Fruit fly (Drosophila melanogaster) whole organism, prepupa: Measurements from ENCODE around the gene Pop1.
A peak's percentile ranks its signal among the peaks of the same experiment; 100 is the strongest.

Source experiments
- Blimp-1 ChIP-seq: fragments of 200-800 bp; sonication (Bioruptor generic); optimal IDR thresholded peaks from 3 replicates; lab custom pipeline; 2017; ENCODE audit warnings: missing biosample characterization, missing genetic modification characterization, mild to moderate bottlenecking, moderate library complexity, missing genetic modification reagents
- CG10669 ChIP-seq: fragments of 200-800 bp; sonication (Bioruptor generic); optimal IDR thresholded peaks from 3 replicates; lab custom pipeline; 2018; ENCODE audit warnings: missing biosample characterization, mild to moderate bottlenecking, missing genetic modification characterization, moderate library complexity
- CG11294 ChIP-seq: fragments of 200-800 bp; sonication (Bioruptor generic); IDR thresholded peaks from 2 replicates; pipeline ENCODE4 v1.3.6; 2022; ENCODE audit warnings: missing biosample characterization, missing genetic modification characterization
- CG15336 ChIP-seq: fragments of 200-800 bp; sonication (Bioruptor generic); IDR thresholded peaks from 2 replicates; pipeline ENCODE4 v1.3.6; 2022; ENCODE audit warnings: missing biosample characterization, missing genetic modification characterization
- CG1621 ChIP-seq: fragments of 200-800 bp; sonication (Bioruptor generic); optimal IDR thresholded peaks from 3 replicates; lab custom pipeline; 2018; ENCODE audit warnings: missing biosample characterization, mild to moderate bottlenecking, missing genetic modification characterization
- CG16779 ChIP-seq: fragments of 200-800 bp; sonication (Bioruptor generic); optimal IDR thresholded peaks from 3 replicates; lab custom pipeline; 2017; ENCODE audit warnings: missing biosample characterization, mild to moderate bottlenecking, missing genetic modification characterization
- CG3032 ChIP-seq: fragments of 200-800 bp; optimal IDR thresholded peaks from 2 replicates; lab custom pipeline; 2019; ENCODE audit warnings: missing biosample characterization, mild to moderate bottlenecking, missing genetic modification characterization, moderate library complexity
- CG31627 ChIP-seq: fragments of 200-800 bp; sonication (Bioruptor generic); optimal IDR thresholded peaks from 3 replicates; lab custom pipeline; 2016; ENCODE audit warnings: missing biosample characterization, missing genetic modification characterization
- CG34406 ChIP-seq: fragments of 200-800 bp; sonication (Bioruptor generic); optimal IDR thresholded peaks from 3 replicates; lab custom pipeline; 2016; ENCODE audit warnings: missing biosample characterization, missing genetic modification characterization
- CG4318 ChIP-seq: fragments of 200-800 bp; sonication (Bioruptor generic); optimal IDR thresholded peaks from 3 replicates; lab custom pipeline; 2017; ENCODE audit warnings: missing biosample characterization, mild to moderate bottlenecking, missing genetic modification characterization
- CG6163 ChIP-seq: fragments of 200-800 bp; sonication (Bioruptor generic); IDR thresholded peaks from 3 replicates; pipeline ENCODE4 v1.3.6; 2022; ENCODE audit warnings: missing biosample characterization, missing genetic modification characterization
- CG6792 ChIP-seq: fragments of 200-800 bp; sonication (Bioruptor generic); optimal IDR thresholded peaks from 3 replicates; lab custom pipeline; 2016; ENCODE audit warnings: missing biosample characterization, missing genetic modification characterization
- CG6854 ChIP-seq: fragments of 200-800 bp; sonication (Bioruptor generic); optimal IDR thresholded peaks from 2 replicates; lab custom pipeline; 2017; ENCODE audit warnings: missing biosample characterization, mild to moderate bottlenecking, missing genetic modification characterization
- CG8319 ChIP-seq: fragments of 200-800 bp; sonication (Bioruptor generic); optimal IDR thresholded peaks from 3 replicates; lab custom pipeline; 2016; ENCODE audit warnings: missing biosample characterization, missing genetic modification characterization
- CG9139 ChIP-seq: fragments of 200-800 bp; sonication (Bioruptor generic); optimal IDR thresholded peaks from 3 replicates; lab custom pipeline; 2017; ENCODE audit warnings: missing biosample characterization, mild to moderate bottlenecking, missing genetic modification characterization
- Eip75B ChIP-seq: fragments of 200-800 bp; sonication (Bioruptor generic); optimal IDR thresholded peaks from 3 replicates; lab custom pipeline; 2016; ENCODE audit warnings: missing biosample characterization, missing genetic modification characterization
- Eip78C ChIP-seq: fragments of 200-800 bp; sonication (Bioruptor generic); peaks from one replicate; lab custom pipeline; 2016; ENCODE audit warnings: missing biosample characterization, missing genetic modification characterization
- Eip93F ChIP-seq: fragments of 200-800 bp; sonication (Bioruptor generic); optimal IDR thresholded peaks from 2 replicates; lab custom pipeline; 2016; ENCODE audit warnings: missing biosample characterization, mild to moderate bottlenecking, missing genetic modification characterization
- Ets21C ChIP-seq: fragments of 200-800 bp; sonication (Bioruptor generic); optimal IDR thresholded peaks from 3 replicates; lab custom pipeline; 2016; ENCODE audit warnings: missing biosample characterization, missing genetic modification characterization
- Gug ChIP-seq: fragments of 200-800 bp; sonication (Bioruptor generic); IDR thresholded peaks from 2 replicates; pipeline ENCODE4 v1.3.6; 2022; ENCODE audit warnings: missing biosample characterization, missing genetic modification characterization
- Hr39 ChIP-seq: fragments of 200-800 bp; sonication (Bioruptor generic); optimal IDR thresholded peaks from 2 replicates; lab custom pipeline; 2016; ENCODE audit warnings: missing biosample characterization, missing genetic modification characterization
- Met ChIP-seq: fragments of 200-800 bp; sonication (Bioruptor generic); optimal IDR thresholded peaks from 3 replicates; lab custom pipeline; 2016; ENCODE audit warnings: missing biosample characterization, missing genetic modification characterization
- OdsH ChIP-seq: fragments of 200-800 bp; sonication (Bioruptor generic); optimal IDR thresholded peaks from 3 replicates; lab custom pipeline; 2016; ENCODE audit warnings: missing biosample characterization, missing genetic modification characterization
- Smox ChIP-seq: fragments of 200-800 bp; sonication (Bioruptor generic); optimal IDR thresholded peaks from 3 replicates; lab custom pipeline; 2016; ENCODE audit warnings: missing biosample characterization, missing genetic modification characterization
- Sox102F ChIP-seq: fragments of 200-800 bp; sonication (Bioruptor generic); optimal IDR thresholded peaks from 2 replicates; lab custom pipeline; 2016; ENCODE audit warnings: missing biosample characterization, mild to moderate bottlenecking, missing genetic modification characterization
- Sox14 ChIP-seq: fragments of 200-800 bp; sonication (Bioruptor generic); optimal IDR thresholded peaks from 3 replicates; lab custom pipeline; 2016; ENCODE audit warnings: missing biosample characterization, missing genetic modification characterization
- acj6 ChIP-seq: fragments of 200-800 bp; sonication (Bioruptor generic); optimal IDR thresholded peaks from 3 replicates; lab custom pipeline; 2016; ENCODE audit warnings: missing biosample characterization, missing genetic modification characterization
- dsx ChIP-seq: fragments of 200-800 bp; optimal IDR thresholded peaks from 3 replicates; lab custom pipeline; 2019; ENCODE audit warnings: missing biosample characterization, mild to moderate bottlenecking, missing genetic modification characterization, moderate library complexity; ENCODE audit not compliant: poor library complexity, severe bottlenecking
- eg ChIP-seq: fragments of 200-800 bp; sonication (Bioruptor generic); IDR thresholded peaks from 3 replicates; pipeline ENCODE4 v1.3.6; 2022; ENCODE audit warnings: missing biosample characterization, missing genetic modification characterization
- fd59A ChIP-seq: fragments of 200-800 bp; sonication (Bioruptor generic); optimal IDR thresholded peaks from 2 replicates; lab custom pipeline; 2017; ENCODE audit warnings: missing biosample characterization, mild to moderate bottlenecking, missing genetic modification characterization, missing genetic modification reagents
- net ChIP-seq: fragments of 200-800 bp; sonication (Bioruptor generic); optimal IDR thresholded peaks from 3 replicates; lab custom pipeline; 2016; ENCODE audit warnings: missing biosample characterization, missing genetic modification characterization
- spab ChIP-seq: fragments of 200-800 bp; sonication (Bioruptor generic); optimal IDR thresholded peaks from 2 replicates; lab custom pipeline; 2017; ENCODE audit warnings: missing biosample characterization, mild to moderate bottlenecking, missing genetic modification characterization, missing genetic modification reagents
- ss ChIP-seq, 2 experiments: fragments of 200-800 bp; sonication (Bioruptor generic); optimal IDR thresholded peaks; 2 replicates in 1 of 2; 3 replicates in 1 of 2; lab custom pipeline; 2017 to 2018; ENCODE audit warnings: mild to moderate bottlenecking in 2 of 2, missing biosample characterization in 2 of 2, missing genetic modification characterization in 2 of 2, moderate library complexity in 1 of 2
- svp ChIP-seq: fragments of 200-800 bp; sonication (Bioruptor generic); peaks from one replicate; lab custom pipeline; 2016; ENCODE audit warnings: missing biosample characterization, missing genetic modification characterization
- topi ChIP-seq: fragments of 200-800 bp; sonication (Bioruptor generic); optimal IDR thresholded peaks from 3 replicates; lab custom pipeline; 2016; ENCODE audit warnings: missing biosample characterization, missing genetic modification characterization

The Pop1 gene

dm6 chrX:5612977-5613376 is 9.5 kb upstream of the Pop1 start:
- TF ChIP-seq Ets21C (GFP tag; lab: Kevin White, UChicago): no peak
- no peak for TF ChIP-seq Gug (GFP tag; lab: Robert Waterston, UW)
- TF ChIP-seq CG31627: no peak
- TF ChIP-seq ss (GFP tag; optimal IDR thresholded peaks at IDR 0.05; lab: Kevin White, UChicago): no peak
- no peak for TF ChIP-seq CG15336 (GFP tag; lab: Robert Waterston, UW)
- no peak for TF ChIP-seq CG4318
- TF ChIP-seq Sox102F: no peak
- no peak for TF ChIP-seq CG3032
- TF ChIP-seq CG9139 (GFP tag; lab: Kevin White, UChicago): no peak
- TF ChIP-seq OdsH: no peak
- TF ChIP-seq CG10669 (GFP tag; lab: Kevin White, UChicago): no peak
- no peak for TF ChIP-seq CG8319 (GFP tag; lab: Kevin White, UChicago)
- TF ChIP-seq Sox14 (GFP tag; lab: Kevin White, UChicago): no peak
- TF ChIP-seq Blimp-1 (GFP tag; lab: Kevin White, UChicago): no peak
- no peak for TF ChIP-seq CG6854 (GFP tag; lab: Kevin White, UChicago)
- no peak for TF ChIP-seq CG34406 (GFP tag; lab: Kevin White, UChicago)
- no peak for TF ChIP-seq CG16779 (tag; lab: Kevin White, UChicago)
- no peak for TF ChIP-seq acj6 (GFP tag; lab: Kevin White, UChicago)

- TF ChIP-seq acj6 (GFP tag; lab: Kevin White, UChicago) (no peak), Eip93F (no peak), dsx (GFP tag; lab: Kevin White, UChicago) (no peak)
Measured at dm6 chrX:5614367-5614766, 8.1 kb upstream of the Pop1 start, which contains the start of gene CG34435. CG34435 (minus strand) TSS chrX:5614467.

dm6 chrX:5616270-5616669 is 6.2 kb upstream of the Pop1 start, which contains the start of gene CG34434:
CG34434 (minus strand) TSS chrX:5616370.
- TF ChIP-seq CG3032 (no peak), Hr39 (GFP tag; lab: Kevin White, UChicago) (no peak), fd59A (GFP tag; lab: Kevin White, UChicago) (no peak), Eip78C (GFP tag; lab: Kevin White, UChicago) (no peak), Sox102F (no peak), OdsH (no peak), spab (GFP tag; lab: Kevin White, UChicago) (no peak), Eip93F (no peak), CG6792 (GFP tag; lab: Kevin White, UChicago) (no peak), topi (GFP tag; lab: Kevin White, UChicago) (no peak)

dm6 chrX:5618562-5618961 is 3.9 kb upstream of the Pop1 start, which contains the start of gene RhoGAP5A:
RhoGAP5A (minus strand) TSS chrX:5618806.
- no peak for TF ChIP-seq svp (GFP tag; lab: Kevin White, UChicago)
- peak; percentile 38 for TF ChIP-seq CG1621 (tag; lab: Kevin White, UChicago)
- no peak for TF ChIP-seq CG3032

dm6 chrX:5634714-5635113 is 12.3 kb downstream of the Pop1 start:
- TF ChIP-seq Eip78C (GFP tag; lab: Kevin White, UChicago) (peak; percentile 43), topi (GFP tag; lab: Kevin White, UChicago) (no peak), CG10669 (GFP tag; lab: Kevin White, UChicago) (no peak), CG6163 (GFP tag; lab: Robert Waterston, UW) (0 out of 3 replicates have a peak, but pooled peaks have one; percentile 31), ss (GFP tag; optimal IDR thresholded peaks at IDR 0.05; lab: Kevin White, UChicago) (no peak), eg (GFP tag; lab: Robert Waterston, UW) (peak; percentile 56; the same call in 2 of the 3 replicates)

dm6 chrX:5636529-5637099 is 14.2 kb downstream of the Pop1 start:
- TF ChIP-seq CG11294 (GFP tag; lab: Robert Waterston, UW) (no peak), Eip75B (GFP tag; lab: Kevin White, UChicago) (no peak), net (no peak), Gug (GFP tag; lab: Robert Waterston, UW) (no peak), Met (GFP tag; lab: Kevin White, UChicago) (no peak), CG3032 (no peak), Smox (GFP tag; lab: Kevin White, UChicago) (no peak), CG1621 (tag; lab: Kevin White, UChicago) (no peak)
